Fruit fly (Drosophila melanogaster) whole organism, pupa: ENCODE measurements around the gene CG43167.

ENCODE experiments used
- CG12605 ChIP-seq: fragments of 200-800 bp; sonication (Bioruptor generic); IDR thresholded peaks from 2 replicates; pipeline ENCODE4 v1.3.6; 2022; ENCODE audit warnings: missing biosample characterization, missing genetic modification characterization
- CG13204 ChIP-seq: fragments of 200-800 bp; sonication (Bioruptor generic); optimal IDR thresholded peaks from 2 replicates; lab custom pipeline; 2018; ENCODE audit warnings: missing biosample characterization, mild to moderate bottlenecking, missing genetic modification characterization, moderate library complexity
- CG14655 ChIP-seq: fragments of 200-800 bp; sonication (Bioruptor generic); optimal IDR thresholded peaks from 3 replicates; lab custom pipeline; 2017; ENCODE audit warnings: mild to moderate bottlenecking, missing biosample characterization, missing genetic modification reagents, missing genetic modification characterization
- CG15710 ChIP-seq: fragments of 200-800 bp; sonication (Bioruptor generic); optimal IDR thresholded peaks from 2 replicates; lab custom pipeline; 2018; ENCODE audit warnings: missing biosample characterization, mild to moderate bottlenecking, missing genetic modification characterization, moderate library complexity
- CG17806 ChIP-seq: fragments of 200-800 bp; sonication (Bioruptor generic); optimal IDR thresholded peaks from 2 replicates; lab custom pipeline; 2018; ENCODE audit warnings: missing biosample characterization, mild to moderate bottlenecking, missing genetic modification characterization, moderate library complexity
- CG32121 ChIP-seq: fragments of 200-800 bp; sonication (Bioruptor generic); IDR thresholded peaks from 2 replicates; pipeline ENCODE4 v1.3.6; 2022; ENCODE audit warnings: missing biosample characterization, missing genetic modification characterization
- CG34367 ChIP-seq: fragments of 200-800 bp; sonication (Bioruptor generic); optimal IDR thresholded peaks from 2 replicates; lab custom pipeline; 2018; ENCODE audit warnings: missing biosample characterization, mild to moderate bottlenecking, missing genetic modification characterization
- CG8159 ChIP-seq: fragments of 200-800 bp; sonication (Bioruptor generic); optimal IDR thresholded peaks from 3 replicates; lab custom pipeline; 2018; ENCODE audit warnings: missing biosample characterization, mild to moderate bottlenecking, missing genetic modification characterization, moderate library complexity
- CG9948 ChIP-seq: fragments of 200-800 bp; sonication (Bioruptor generic); optimal IDR thresholded peaks from 2 replicates; lab custom pipeline; 2018; ENCODE audit warnings: missing biosample characterization, mild to moderate bottlenecking, missing genetic modification characterization, moderate library complexity
- Ets98B ChIP-seq: fragments of 200-800 bp; sonication (Bioruptor generic); IDR thresholded peaks from 2 replicates; pipeline ENCODE4 v1.3.6; 2022; ENCODE audit warnings: missing biosample characterization, missing genetic modification characterization
- Pif1A ChIP-seq: fragments of 200-800 bp; sonication (Bioruptor generic); optimal IDR thresholded peaks from 3 replicates; lab custom pipeline; 2016; ENCODE audit warnings: missing biosample characterization, missing genetic modification characterization
- Snoo ChIP-seq: fragments of 200-800 bp; sonication (Bioruptor generic); optimal IDR thresholded peaks from 3 replicates; lab custom pipeline; 2017; ENCODE audit warnings: missing biosample characterization, mild to moderate bottlenecking, missing genetic modification characterization, inconsistent platforms
- gl ChIP-seq: fragments of 200-800 bp; sonication (Bioruptor generic); optimal IDR thresholded peaks from 2 replicates; lab custom pipeline; 2018; ENCODE audit warnings: missing biosample characterization, mild to moderate bottlenecking, missing genetic modification characterization
- rn ChIP-seq: fragments of 200-800 bp; sonication (Bioruptor generic); IDR thresholded peaks from 2 replicates; pipeline ENCODE4 v1.3.6; 2022; ENCODE audit warnings: missing biosample characterization, missing genetic modification characterization

The CG43167 gene

DNA sequence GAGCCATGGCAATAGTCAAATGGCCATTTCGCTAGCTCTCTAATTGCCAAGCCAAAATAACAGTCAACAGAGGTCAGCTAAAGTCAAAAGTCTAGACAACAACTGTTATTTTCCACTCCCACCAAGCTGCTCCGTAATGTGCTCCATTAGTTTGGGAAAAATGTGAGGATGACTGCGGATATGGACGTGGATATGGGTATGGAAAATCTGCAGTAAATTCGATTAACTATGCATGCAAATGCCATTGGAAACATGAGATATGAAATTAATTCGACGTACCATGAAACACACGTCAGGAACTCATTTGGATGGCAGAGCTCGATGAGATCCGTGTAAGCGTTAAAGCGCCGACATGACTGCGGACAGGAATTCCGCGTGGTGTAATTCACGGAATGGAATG lies 5.7 kb downstream of the CG43167 start, which contains the start of gene CG44477:
Gene CG44477 (plus strand): TSS at position 301 of the 400 bp plus-strand sequence.
- TF ChIP-seq Pif1A (no peak), CG17806 (tag; lab: Kevin White, UChicago) (no peak)

DNA sequence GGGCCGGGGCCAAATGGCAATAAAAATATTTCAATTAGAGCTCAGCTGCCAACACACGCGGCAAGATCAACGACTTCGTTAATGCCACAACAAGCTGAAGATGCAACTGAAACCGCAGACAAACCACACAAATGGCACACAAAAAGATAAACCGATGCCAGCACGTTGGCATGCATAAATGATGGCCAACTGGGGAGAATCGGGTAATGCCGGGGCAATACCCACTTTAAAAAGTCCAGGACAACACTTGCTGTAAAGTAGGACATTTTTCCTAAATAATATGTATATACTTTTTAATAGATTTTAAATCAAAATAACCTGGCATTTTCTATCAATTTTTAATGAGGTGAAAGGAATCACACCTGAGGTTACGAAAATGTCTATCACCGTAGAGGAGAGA lies 37.3 kb downstream of the CG43167 start, which contains the start of gene CG4988:
Gene CG4988 (plus strand): TSS at position 301 of the 400 bp plus-strand sequence.
- TF ChIP-seq CG15710 (tag; lab: Kevin White, UChicago) (no peak), CG8159 (no peak), Snoo (tag; lab: Kevin White, UChicago) (no peak), CG17806 (tag; lab: Kevin White, UChicago) (no peak)

DNA sequence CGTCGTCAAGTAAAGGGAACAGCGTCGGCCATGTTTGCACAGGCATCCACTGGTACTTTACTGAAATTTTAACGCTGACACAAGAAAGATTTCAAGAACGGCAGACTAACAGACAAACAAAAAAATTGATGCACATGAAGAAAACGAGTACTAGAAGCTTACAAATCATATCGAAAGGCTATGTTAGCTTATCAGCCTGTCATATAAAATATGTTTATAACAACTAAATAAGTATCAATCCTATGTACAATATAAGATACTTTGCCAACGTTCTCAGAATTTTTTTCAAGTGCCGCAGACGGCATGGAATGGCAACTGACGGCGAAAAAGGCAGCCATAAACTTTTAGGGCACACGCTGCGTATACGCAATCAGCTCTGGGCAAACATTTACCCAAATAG lies 44.6 kb downstream of the CG43167 start:
- TF ChIP-seq CG9948 (tag; lab: Kevin White, UChicago) (no peak), Snoo (tag; lab: Kevin White, UChicago) (no peak), CG12605 (GFP tag; lab: Robert Waterston, UW) (no peak), CG17806 (tag; lab: Kevin White, UChicago) (no peak), Ets98B (GFP tag; lab: Robert Waterston, UW) (no peak), Pif1A (no peak), rn (no peak), CG14655 (GFP tag; lab: Kevin White, UChicago) (no peak), gl (tag; lab: Kevin White, UChicago) (no peak), CG32121 (GFP tag; lab: Robert Waterston, UW) (no peak), CG34367 (no peak), CG13204 (GFP tag; lab: Kevin White, UChicago) (no peak), CG15710 (tag; lab: Kevin White, UChicago) (no peak)
